Fruit fly (Drosophila melanogaster) whole organism, pupa: ENCODE results near the gene ddbt.

Experiments
- CG10348 ChIP-seq: fragments of 200-800 bp; sonication (Bioruptor generic); IDR thresholded peaks from 2 replicates; pipeline ENCODE4 v1.3.6; 2022; ENCODE audit warnings: missing biosample characterization, missing genetic modification characterization
- CG12605 ChIP-seq: fragments of 200-800 bp; sonication (Bioruptor generic); IDR thresholded peaks from 2 replicates; pipeline ENCODE4 v1.3.6; 2022; ENCODE audit warnings: missing biosample characterization, missing genetic modification characterization
- CG13204 ChIP-seq: fragments of 200-800 bp; sonication (Bioruptor generic); optimal IDR thresholded peaks from 2 replicates; lab custom pipeline; 2018; ENCODE audit warnings: missing biosample characterization, mild to moderate bottlenecking, missing genetic modification characterization, moderate library complexity
- CG14655 ChIP-seq: fragments of 200-800 bp; sonication (Bioruptor generic); optimal IDR thresholded peaks from 3 replicates; lab custom pipeline; 2017; ENCODE audit warnings: mild to moderate bottlenecking, missing biosample characterization, missing genetic modification reagents, missing genetic modification characterization
- CG15710 ChIP-seq: fragments of 200-800 bp; sonication (Bioruptor generic); optimal IDR thresholded peaks from 2 replicates; lab custom pipeline; 2018; ENCODE audit warnings: missing biosample characterization, mild to moderate bottlenecking, missing genetic modification characterization, moderate library complexity
- CG17806 ChIP-seq: fragments of 200-800 bp; sonication (Bioruptor generic); optimal IDR thresholded peaks from 2 replicates; lab custom pipeline; 2018; ENCODE audit warnings: missing biosample characterization, mild to moderate bottlenecking, missing genetic modification characterization, moderate library complexity
- CG32121 ChIP-seq: fragments of 200-800 bp; sonication (Bioruptor generic); IDR thresholded peaks from 2 replicates; pipeline ENCODE4 v1.3.6; 2022; ENCODE audit warnings: missing biosample characterization, missing genetic modification characterization
- CG34367 ChIP-seq: fragments of 200-800 bp; sonication (Bioruptor generic); optimal IDR thresholded peaks from 2 replicates; lab custom pipeline; 2018; ENCODE audit warnings: missing biosample characterization, mild to moderate bottlenecking, missing genetic modification characterization
- CG4496 ChIP-seq: fragments of 200-800 bp; sonication (Bioruptor generic); IDR thresholded peaks from 3 replicates; pipeline ENCODE4 v1.3.6; 2022; ENCODE audit warnings: missing biosample characterization, missing genetic modification characterization
- CG8159 ChIP-seq: fragments of 200-800 bp; sonication (Bioruptor generic); optimal IDR thresholded peaks from 3 replicates; lab custom pipeline; 2018; ENCODE audit warnings: missing biosample characterization, mild to moderate bottlenecking, missing genetic modification characterization, moderate library complexity
- CG8301 ChIP-seq: fragments of 200-800 bp; sonication (Bioruptor generic); optimal IDR thresholded peaks from 2 replicates; lab custom pipeline; 2018; ENCODE audit warnings: missing biosample characterization, mild to moderate bottlenecking, missing genetic modification characterization
- CG9948 ChIP-seq: fragments of 200-800 bp; sonication (Bioruptor generic); optimal IDR thresholded peaks from 2 replicates; lab custom pipeline; 2018; ENCODE audit warnings: missing biosample characterization, mild to moderate bottlenecking, missing genetic modification characterization, moderate library complexity
- D1 ChIP-seq: fragments of 200-800 bp; sonication (Bioruptor generic); optimal IDR thresholded peaks from 2 replicates; lab custom pipeline; 2018; ENCODE audit warnings: missing biosample characterization, mild to moderate bottlenecking, missing genetic modification characterization, moderate library complexity
- EcR ChIP-seq: fragments of 200-800 bp; sonication (Bioruptor generic); optimal IDR thresholded peaks from 3 replicates; lab custom pipeline; 2019; ENCODE audit warnings: missing biosample characterization, missing genetic modification characterization, mild to moderate bottlenecking, moderate library complexity, missing genetic modification reagents
- Ets98B ChIP-seq: fragments of 200-800 bp; sonication (Bioruptor generic); IDR thresholded peaks from 2 replicates; pipeline ENCODE4 v1.3.6; 2022; ENCODE audit warnings: missing biosample characterization, missing genetic modification characterization
- Pif1A ChIP-seq: fragments of 200-800 bp; sonication (Bioruptor generic); optimal IDR thresholded peaks from 3 replicates; lab custom pipeline; 2016; ENCODE audit warnings: missing biosample characterization, missing genetic modification characterization
- Pif1B ChIP-seq: fragments of 200-800 bp; sonication (Bioruptor generic); optimal IDR thresholded peaks from 3 replicates; lab custom pipeline; 2016; ENCODE audit warnings: missing biosample characterization, missing genetic modification characterization
- Snoo ChIP-seq: fragments of 200-800 bp; sonication (Bioruptor generic); optimal IDR thresholded peaks from 3 replicates; lab custom pipeline; 2017; ENCODE audit warnings: missing biosample characterization, mild to moderate bottlenecking, missing genetic modification characterization, inconsistent platforms
- fd96Ca ChIP-seq: fragments of 200-800 bp; sonication (Bioruptor generic); IDR thresholded peaks from 3 replicates; pipeline ENCODE4 v1.3.6; 2022; ENCODE audit warnings: missing biosample characterization, missing genetic modification characterization
- gl ChIP-seq: fragments of 200-800 bp; sonication (Bioruptor generic); optimal IDR thresholded peaks from 2 replicates; lab custom pipeline; 2018; ENCODE audit warnings: missing biosample characterization, mild to moderate bottlenecking, missing genetic modification characterization
- rn ChIP-seq: fragments of 200-800 bp; sonication (Bioruptor generic); IDR thresholded peaks from 2 replicates; pipeline ENCODE4 v1.3.6; 2022; ENCODE audit warnings: missing biosample characterization, missing genetic modification characterization

The ddbt gene

DNA sequence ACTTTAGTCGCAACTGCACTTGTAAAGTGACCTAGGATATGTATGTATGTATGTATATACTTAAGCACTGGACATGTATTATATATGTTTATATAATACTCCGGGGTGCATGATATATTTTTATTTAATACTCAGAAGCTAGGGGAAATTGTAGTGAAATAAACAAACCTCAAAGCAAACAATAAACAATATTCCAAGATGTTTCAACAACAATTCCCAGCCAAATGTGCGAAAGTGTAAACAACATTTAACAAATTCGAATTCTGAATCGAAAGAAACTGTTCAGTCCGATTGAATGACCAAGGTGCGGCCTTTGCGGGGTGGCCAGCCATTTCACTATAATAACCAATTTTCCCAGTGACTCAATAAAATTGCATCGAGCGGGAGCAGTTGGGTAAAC, 23.2 kb downstream of the ddbt start:
- TF ChIP-seq fd96Ca (GFP tag; lab: Robert Waterston, UW) (no peak), CG8159 (tag; lab: Kevin White, UChicago) (no peak), EcR (GFP tag; lab: Kevin White, UChicago) (no peak), CG12605 (GFP tag; lab: Robert Waterston, UW) (no peak), CG10348 (no peak), rn (no peak), CG15710 (no peak), gl (tag; lab: Kevin White, UChicago) (no peak), Pif1B (GFP tag; lab: Kevin White, UChicago) (no peak), CG9948 (tag; lab: Kevin White, UChicago) (no peak), CG14655 (GFP tag; lab: Kevin White, UChicago) (no peak), Pif1A (GFP tag; lab: Kevin White, UChicago) (no peak), CG8301 (tag; lab: Kevin White, UChicago) (no peak), CG34367 (tag; lab: Kevin White, UChicago) (no peak), Snoo (tag; lab: Kevin White, UChicago) (no peak), Ets98B (GFP tag; lab: Robert Waterston, UW) (no peak), CG32121 (GFP tag; lab: Robert Waterston, UW) (no peak), D1 (tag; lab: Kevin White, UChicago) (no peak), CG4496 (GFP tag; lab: Robert Waterston, UW) (no peak), CG17806 (tag; lab: Kevin White, UChicago) (no peak)

DNA sequence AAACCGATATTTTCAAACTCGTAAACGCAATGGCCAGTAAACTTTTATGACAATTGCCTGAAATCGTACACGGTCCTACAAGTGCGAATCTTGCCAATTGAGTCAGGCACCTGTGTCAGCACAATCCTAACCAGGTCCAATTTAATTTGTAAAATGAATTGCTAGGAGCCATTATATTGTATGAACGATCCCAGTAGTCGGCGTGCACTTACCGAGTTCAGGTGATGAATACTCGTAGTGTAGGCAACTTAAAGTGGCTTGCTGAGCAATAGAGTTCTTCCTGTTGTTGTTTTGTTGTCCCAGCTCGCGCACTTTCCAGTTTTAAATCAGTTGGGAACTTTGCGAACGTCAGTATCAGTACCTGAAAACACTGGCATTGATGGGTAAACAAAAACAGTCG, 23.7 kb downstream of the ddbt start:
- TF ChIP-seq CG17806 (tag; lab: Kevin White, UChicago) (no peak), CG14655 (GFP tag; lab: Kevin White, UChicago) (no peak), CG13204 (GFP tag; lab: Kevin White, UChicago) (no peak), CG9948 (tag; lab: Kevin White, UChicago) (no peak), gl (tag; lab: Kevin White, UChicago) (no peak), CG12605 (GFP tag; lab: Robert Waterston, UW) (no peak), fd96Ca (GFP tag; lab: Robert Waterston, UW) (no peak), rn (no peak), Snoo (tag; lab: Kevin White, UChicago) (no peak), D1 (tag; lab: Kevin White, UChicago) (no peak), CG10348 (no peak), CG15710 (no peak), Ets98B (GFP tag; lab: Robert Waterston, UW) (no peak), CG32121 (GFP tag; lab: Robert Waterston, UW) (no peak), Pif1A (GFP tag; lab: Kevin White, UChicago) (no peak), CG4496 (GFP tag; lab: Robert Waterston, UW) (no peak)

DNA sequence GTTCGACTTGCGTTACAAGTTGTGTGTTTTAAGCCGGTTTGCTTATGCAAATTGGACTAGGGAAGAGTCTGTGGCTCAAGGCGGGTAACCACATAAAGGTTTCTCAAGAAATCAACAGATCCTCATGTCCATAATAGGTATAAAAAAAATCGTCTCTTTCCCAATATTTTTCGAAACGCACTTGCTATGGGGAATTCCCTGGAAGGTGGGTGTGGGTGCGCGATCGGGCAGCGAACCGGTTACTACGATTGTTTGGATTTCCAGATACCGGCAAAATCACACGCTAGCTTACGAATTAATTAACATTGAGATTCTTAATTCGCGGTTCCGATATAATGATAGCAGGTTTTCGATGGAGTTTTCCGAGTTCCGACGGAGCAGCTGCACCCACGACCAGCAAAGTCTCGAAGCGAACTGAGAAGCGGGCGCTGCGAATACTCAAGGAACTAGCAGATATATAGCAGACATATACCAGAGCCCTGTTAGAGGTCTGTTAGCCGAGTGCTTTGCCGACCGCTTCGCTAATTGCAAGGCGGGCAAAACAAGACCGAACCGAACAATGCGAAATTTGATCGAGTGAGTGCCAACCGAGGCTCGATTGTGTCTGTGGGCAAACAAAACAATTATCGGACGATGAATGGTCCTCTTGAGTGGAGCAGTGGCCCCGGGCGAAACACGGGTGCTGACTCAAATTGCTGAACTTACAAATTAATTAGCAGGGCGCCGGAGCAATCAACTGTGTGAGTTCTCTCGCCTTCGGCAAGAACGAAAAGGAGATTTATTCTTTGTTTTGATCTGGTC, 24.4 kb downstream of the ddbt start:
- TF ChIP-seq CG8159 (tag; lab: Kevin White, UChicago) (no peak), Pif1A (GFP tag; lab: Kevin White, UChicago) (no peak), EcR (GFP tag; lab: Kevin White, UChicago) (peak; percentile 59), D1 (tag; lab: Kevin White, UChicago) (no peak), CG34367 (tag; lab: Kevin White, UChicago) (no peak), gl (tag; lab: Kevin White, UChicago) (no peak), Pif1B (GFP tag; lab: Kevin White, UChicago) (no peak), CG14655 (GFP tag; lab: Kevin White, UChicago) (no peak), CG9948 (tag; lab: Kevin White, UChicago) (no peak), CG4496 (GFP tag; lab: Robert Waterston, UW) (no peak), CG32121 (GFP tag; lab: Robert Waterston, UW) (no peak), Ets98B (GFP tag; lab: Robert Waterston, UW) (no peak), fd96Ca (GFP tag; lab: Robert Waterston, UW) (no peak), CG10348 (no peak), CG8301 (tag; lab: Kevin White, UChicago) (no peak), CG13204 (GFP tag; lab: Kevin White, UChicago) (peak; percentile 27), Snoo (tag; lab: Kevin White, UChicago) (no peak)
- TF ChIP-seq, all 21 proteins: peak for 2

DNA sequence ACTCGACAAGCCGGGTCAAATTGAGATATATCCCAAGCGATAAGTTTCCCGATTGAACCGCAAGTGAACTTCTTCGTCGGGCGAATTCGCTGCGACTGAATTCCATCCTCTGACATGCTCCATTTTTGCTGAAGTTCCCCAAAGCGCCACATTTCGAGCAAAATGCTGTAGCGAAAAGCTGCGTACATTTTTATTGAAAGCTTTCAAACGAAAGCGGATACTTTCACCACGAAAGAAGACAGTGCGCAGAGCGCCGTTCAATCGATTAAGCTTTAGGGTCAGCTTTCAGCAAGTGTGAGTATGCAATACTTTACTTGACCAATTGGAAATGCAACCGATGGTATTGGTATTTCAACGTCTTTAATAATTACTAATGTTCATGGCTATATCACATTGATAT, 26.0 kb downstream of the ddbt start, which contains the start of gene mthl10:
Gene mthl10, minus strand, starts transcription at position 77 of the 400 bp plus-strand sequence.
- TF ChIP-seq Snoo (tag; lab: Kevin White, UChicago) (no peak), CG34367 (tag; lab: Kevin White, UChicago) (no peak), gl (tag; lab: Kevin White, UChicago) (no peak), CG4496 (GFP tag; lab: Robert Waterston, UW) (no peak), EcR (GFP tag; lab: Kevin White, UChicago) (peak; percentile 75), CG8159 (tag; lab: Kevin White, UChicago) (no peak), CG8301 (tag; lab: Kevin White, UChicago) (no peak), CG17806 (tag; lab: Kevin White, UChicago) (no peak)

DNA sequence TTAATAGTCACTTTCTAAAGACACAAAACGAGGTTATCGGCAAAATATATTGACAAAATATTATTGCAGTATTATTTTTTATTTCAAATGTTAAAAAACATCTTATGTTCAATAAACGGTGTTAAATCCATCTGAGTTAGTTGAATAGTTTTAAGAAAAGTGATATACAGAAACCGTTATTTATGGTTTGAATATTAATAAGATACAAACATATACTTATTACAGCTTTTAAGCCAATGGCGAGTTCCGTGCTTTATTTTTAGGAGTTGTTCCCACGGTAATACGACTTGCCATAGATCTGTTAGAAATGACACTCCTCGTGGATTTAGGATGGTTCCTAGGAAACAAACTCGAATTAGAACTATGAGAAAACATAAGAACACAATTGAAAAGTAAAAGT, 26.4 kb downstream of the ddbt start:
- TF ChIP-seq Ets98B (GFP tag; lab: Robert Waterston, UW) = no peak
- no peak for TF ChIP-seq EcR (GFP tag; lab: Kevin White, UChicago)
- no peak for TF ChIP-seq CG15710
- no peak for TF ChIP-seq Snoo (tag; lab: Kevin White, UChicago)
- no peak for TF ChIP-seq fd96Ca (GFP tag; lab: Robert Waterston, UW)
- TF ChIP-seq CG17806 (tag; lab: Kevin White, UChicago) = no peak
- no peak for TF ChIP-seq CG13204 (GFP tag; lab: Kevin White, UChicago)
- TF ChIP-seq, all 21 proteins: peak for 0
